Worm (Caenorhabditis elegans): ENCODE measurements around the gene nmat-1.

- TF ChIP-seq ama-1 (optimal IDR thresholded peaks at IDR 0.05) (no peak), tbx-11 (GFP tag; IDR thresholded peaks at IDR 0.05) (no peak), flt-1 (GFP tag; IDR thresholded peaks at IDR 0.05) (no peak), aly-1 (tag; optimal IDR thresholded peaks at IDR 0.05) (no peak), sea-1 (GFP tag; conservative IDR thresholded peaks at IDR 0.05) (no peak), scrt-1 (GFP tag; IDR thresholded peaks at IDR 0.05) (no peak), tbx-37 (GFP tag; conservative IDR thresholded peaks at IDR 0.05) (no peak), ets-7 (tag; optimal IDR thresholded peaks at IDR 0.05) (no peak), hmg-4 (GFP tag; optimal IDR thresholded peaks at IDR 0.05) (no peak), hmbx-1 (tag; optimal IDR thresholded peaks at IDR 0.05) (no peak), tra-4 (tag; optimal IDR thresholded peaks at IDR 0.05) (no peak)
Observed at ce11 chrX:12056973-12057372, 39.1 kb upstream of the nmat-1 start, which contains the start of gene B0198.3.
